Fruit fly (Drosophila melanogaster): ENCODE data around the gene Trs33.
A peak's percentile ranks its signal among the peaks of the same experiment; 100 is the strongest.

Trs33 gene

dm6 chr3R:15332994-15333393 lies 17.8 kb downstream of the Trs33 start, which contains the start of the genes Fkbp39 and Cyfip (continued):
- peak in 1 of 2 experiments; percentile 43 for TF ChIP-seq insv (GFP tag; optimal IDR thresholded peaks at IDR 0.05)
- peak; percentile 4 for TF ChIP-seq fd102C (GFP tag; optimal IDR thresholded peaks at IDR 0.05)
- TF ChIP-seq bbx (GFP tag; IDR thresholded peaks at IDR 0.05; ENCODE audit: partially characterized antibody), result peak; percentile 75
- TF ChIP-seq shn (GFP tag; optimal IDR thresholded peaks at IDR 0.05), result peak; percentile 49
- peak; percentile 93 for TF ChIP-seq CG1603 (tag; optimal IDR thresholded peaks at IDR 0.05)
- no peak for TF ChIP-seq pb (GFP tag; optimal IDR thresholded peaks at IDR 0.05)
- no peak for TF ChIP-seq CG8281 (tag; optimal IDR thresholded peaks at IDR 0.05)
- peak; percentile 43 for TF ChIP-seq CrebB (tag; optimal IDR thresholded peaks at IDR 0.05)
- peak; percentile 35 for TF ChIP-seq CG4282 (GFP tag; optimal IDR thresholded peaks at IDR 0.05)
- 0 out of 2 replicates have a peak, but pooled peaks have one; percentile 34 for TF ChIP-seq tna (GFP tag; IDR thresholded peaks at IDR 0.05; ENCODE audit: partially characterized antibody)
- TF ChIP-seq sens (GFP tag), result peak; percentile 91
- TF ChIP-seq scrt (GFP tag; optimal IDR thresholded peaks at IDR 0.05), result no peak
- TF ChIP-seq CG9876 (GFP tag; optimal IDR thresholded peaks at IDR 0.05), result peak; percentile 52
- no peak for TF ChIP-seq Lpt (GFP tag; optimal IDR thresholded peaks at IDR 0.05)
- TF ChIP-seq D (optimal IDR thresholded peaks at IDR 0.05), result peak; percentile 57
- no peak for TF ChIP-seq D (GFP tag; optimal IDR thresholded peaks at IDR 0.05)
- TF ChIP-seq CG7372 (GFP tag; IDR thresholded peaks at IDR 0.05), result no peak
- TF ChIP-seq CG14050 (GFP tag; IDR thresholded peaks at IDR 0.05), result no peak
- TF ChIP-seq sens-2 (GFP tag; IDR thresholded peaks at IDR 0.05), result no peak
- TF ChIP-seq Sry-δ (GFP tag; optimal IDR thresholded peaks at IDR 0.05), result peak; percentile 100
- TF ChIP-seq pan (optimal IDR thresholded peaks at IDR 0.05), result no peak
- peak in 1 of 2 experiments; percentile 54 for TF ChIP-seq pan (GFP tag; optimal IDR thresholded peaks at IDR 0.05 in 1 of 2, IDR thresholded peaks at IDR 0.05 in 1 of 2)
- peak; percentile 81 for TF ChIP-seq pita (GFP tag; optimal IDR thresholded peaks at IDR 0.05)
- TF ChIP-seq CG10366 (GFP tag; IDR thresholded peaks at IDR 0.05), result peak; percentile 34
- no peak for TF ChIP-seq Mad (GFP tag; optimal IDR thresholded peaks at IDR 0.05)
- TF ChIP-seq CG4424 (GFP tag; optimal IDR thresholded peaks at IDR 0.05), result no peak
- peak; percentile 80 for TF ChIP-seq CG42726 (GFP tag; IDR thresholded peaks at IDR 0.05; ENCODE audit: partially characterized antibody)
- TF ChIP-seq CG1792 (GFP tag; optimal IDR thresholded peaks at IDR 0.05), result peak; percentile 22
- TF ChIP-seq CG15011 (GFP tag; optimal IDR thresholded peaks at IDR 0.05), result no peak
- peak in 1 of 2 experiments; percentile 16 for TF ChIP-seq bsh (GFP tag; optimal IDR thresholded peaks at IDR 0.05)
- no peak for TF ChIP-seq prd (optimal IDR thresholded peaks at IDR 0.05)
- peak; percentile 46; the same call in 2 of the 3 replicates for TF ChIP-seq prd (GFP tag; IDR thresholded peaks at IDR 0.05)
- TF ChIP-seq CG8765 (GFP tag; IDR thresholded peaks at IDR 0.05), result no peak
- peak; percentile 17 for TF ChIP-seq PHDP (tag; optimal IDR thresholded peaks at IDR 0.05)
- TF ChIP-seq crp (GFP tag; optimal IDR thresholded peaks at IDR 0.05), result peak in 1 of 2 experiments; percentile 52
- TF ChIP-seq CG4707 (GFP tag; optimal IDR thresholded peaks at IDR 0.05), result no peak
- peak; percentile 60 for TF ChIP-seq maf-S (GFP tag; optimal IDR thresholded peaks at IDR 0.05)
- TF ChIP-seq fru (optimal IDR thresholded peaks at IDR 0.05), result no peak
- TF ChIP-seq Trl (optimal IDR thresholded peaks at IDR 0.05), result no peak
- peak; percentile 74 for TF ChIP-seq Trl (GFP tag; optimal IDR thresholded peaks at IDR 0.05)
- TF ChIP-seq Chrac-16 (GFP tag; optimal IDR thresholded peaks at IDR 0.05), result peak; percentile 40
- peak; percentile 71 for TF ChIP-seq her (GFP tag; optimal IDR thresholded peaks at IDR 0.05)
- TF ChIP-seq CG9609 (GFP tag; optimal IDR thresholded peaks at IDR 0.05), result peak; percentile 44
- TF ChIP-seq CG12942 (GFP tag; optimal IDR thresholded peaks at IDR 0.05), result peak; percentile 8
- TF ChIP-seq CG32767 (GFP tag; IDR thresholded peaks at IDR 0.05), result peak; percentile 31; the same call in 1 of the 2 replicates
- TF ChIP-seq CG31441 (GFP tag; IDR thresholded peaks at IDR 0.05), result no peak
- no peak for TF ChIP-seq CG2678 (tag; optimal IDR thresholded peaks at IDR 0.05)
- peak; percentile 74; the same call in 2 of the 3 replicates for TF ChIP-seq CG11560 (tag; IDR thresholded peaks at IDR 0.05)
- TF ChIP-seq ci (GFP tag; IDR thresholded peaks at IDR 0.05), result peak; percentile 67; the same call in 2 of the 3 replicates
- no peak; the same call in 1 of the 2 replicates for TF ChIP-seq lmd (GFP tag; IDR thresholded peaks at IDR 0.05)
- TF ChIP-seq Vsx1 (GFP tag; optimal IDR thresholded peaks at IDR 0.05), result no peak
- no peak for TF ChIP-seq sr (GFP tag; IDR thresholded peaks at IDR 0.05)
- no peak for TF ChIP-seq cad (GFP tag; optimal IDR thresholded peaks at IDR 0.05)

Data from whole organism, embryonic.